Worm (Caenorhabditis elegans): ENCODE measurements around the gene dgk-2.

DNA sequence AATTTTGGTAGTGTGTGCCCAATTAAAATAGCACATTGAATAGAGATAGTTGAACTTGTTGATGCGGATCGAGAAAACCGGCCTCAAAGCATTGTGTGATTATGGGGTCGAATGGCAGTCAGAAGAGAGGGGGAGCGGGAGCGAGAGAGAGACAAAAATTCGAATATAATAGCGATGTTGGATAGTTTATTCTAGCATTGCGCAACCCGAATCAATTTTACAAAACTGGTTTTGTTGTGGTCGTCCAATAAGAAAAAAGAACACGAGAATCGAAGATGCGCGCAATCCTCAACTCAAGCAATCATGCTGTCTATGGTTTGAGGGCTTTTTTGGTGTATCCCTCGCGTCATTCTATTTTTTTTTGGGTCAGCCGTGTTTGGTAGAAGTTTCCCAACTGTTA is 49.3 kb upstream of the dgk-2 start:
- TF ChIP-seq fos-1 (tag; optimal IDR thresholded peaks at IDR 0.05) (no peak), unc-62 (GFP tag; optimal IDR thresholded peaks at IDR 0.05) (no peak), lin-13 (GFP tag; optimal IDR thresholded peaks at IDR 0.05) (no peak)
